Worm (Caenorhabditis elegans) whole organism, young adult: ENCODE results near the gene R08C7.12.

Experiments used
- F22D6.2 ChIP-seq: sonication (generic microtip); optimal IDR thresholded peaks from 2 replicates; lab custom pipeline; 2016; ENCODE audit warnings: mild to moderate bottlenecking, missing genetic modification characterization, missing compliant biosample characterization
- ceh-79 ChIP-seq: sonication (generic microtip); optimal IDR thresholded peaks from 2 replicates; lab custom pipeline; 2017; ENCODE audit warnings: mild to moderate bottlenecking, missing genetic modification characterization, missing compliant biosample characterization

DNA sequence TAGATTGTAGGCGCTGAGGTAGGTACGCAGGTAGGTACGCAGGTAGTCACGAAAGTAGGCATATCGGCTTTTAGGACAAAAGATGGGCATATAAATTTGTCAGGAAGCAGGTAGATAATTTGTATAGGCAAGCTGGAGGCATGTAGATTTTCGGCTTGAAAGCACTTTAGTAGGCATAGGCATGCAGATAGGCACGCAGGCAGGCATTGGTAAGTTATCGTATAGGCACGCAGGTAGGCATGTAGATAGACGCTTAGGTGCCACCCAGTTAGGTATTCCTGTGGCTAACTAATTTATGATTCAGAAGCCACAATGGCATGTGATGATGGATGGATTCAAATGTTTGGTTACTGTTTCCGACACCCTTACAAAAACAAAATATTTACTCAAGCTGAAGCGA lies 26.5 kb upstream of the R08C7.12 start:
- TF ChIP-seq ceh-79 (tag; lab: Kevin White, UChicago), result no peak
- TF ChIP-seq F22D6.2 (tag; lab: Kevin White, UChicago), result no peak
